Comparison of ENCODE assay signal across 1 fruit fly cellular context in genomic region chr2L:13074383-13074782, dm6.
TF ChIP-seq lines count a peak whose summit lies in the region.

No protein-coding gene starts in this region.

TF ChIP-seq in whole organism, embryonic, 481 proteins besides CTCF, POLR2A, EP300 and RAD21 (continued from another document):
- peak; percentile 1 for TF ChIP-seq CG15269 (tag; optimal IDR thresholded peaks at IDR 0.05; lab: Kevin White, UChicago)
- peak; percentile 4 for TF ChIP-seq gem (tag; optimal IDR thresholded peaks at IDR 0.05; lab: Kevin White, UChicago)
- peak; percentile 11 for TF ChIP-seq Oli (tag; optimal IDR thresholded peaks at IDR 0.05; lab: Kevin White, UChicago)
- TF ChIP-seq Aef1 (GFP tag; IDR thresholded peaks at IDR 0.05; lab: Robert Waterston, UW): peak; percentile 35; the same call in 1 of the 3 replicates
- no peak for TF ChIP-seq hkb (optimal IDR thresholded peaks at IDR 0.05; lab: Kevin White, UChicago)
- TF ChIP-seq hkb (GFP tag; IDR thresholded peaks at IDR 0.05; lab: Robert Waterston, UW): no peak
- peak; percentile 31; the same call in 1 of the 2 replicates for TF ChIP-seq esg (GFP tag; conservative IDR thresholded peaks at IDR 0.05; lab: Robert Waterston, UW)
- TF ChIP-seq prd (optimal IDR thresholded peaks at IDR 0.05; lab: Kevin White, UChicago): no peak
- TF ChIP-seq prd (GFP tag; IDR thresholded peaks at IDR 0.05; lab: Robert Waterston, UW): peak; percentile 34; the same call in 1 of the 3 replicates
- TF ChIP-seq CG14667 (GFP tag; IDR thresholded peaks at IDR 0.05; lab: Robert Waterston, UW): peak; percentile 23; the same call in 1 of the 2 replicates
- TF ChIP-seq CG11504 (tag; optimal IDR thresholded peaks at IDR 0.05; lab: Kevin White, UChicago): peak; percentile 23
- TF ChIP-seq Ets65A (GFP tag; lab: Kevin White, UChicago): peak; percentile 52
- peak; percentile 70 for TF ChIP-seq sens (GFP tag; lab: Kevin White, UChicago)
